Worm (Caenorhabditis elegans): ENCODE data around the gene C02E7.8.
"Not testable (repeated sequence)": the region's sequence is repeated elsewhere in the genome, so short reads cannot be mapped to it uniquely, and the experiment has no call there.

C02E7.8 gene

DNA sequence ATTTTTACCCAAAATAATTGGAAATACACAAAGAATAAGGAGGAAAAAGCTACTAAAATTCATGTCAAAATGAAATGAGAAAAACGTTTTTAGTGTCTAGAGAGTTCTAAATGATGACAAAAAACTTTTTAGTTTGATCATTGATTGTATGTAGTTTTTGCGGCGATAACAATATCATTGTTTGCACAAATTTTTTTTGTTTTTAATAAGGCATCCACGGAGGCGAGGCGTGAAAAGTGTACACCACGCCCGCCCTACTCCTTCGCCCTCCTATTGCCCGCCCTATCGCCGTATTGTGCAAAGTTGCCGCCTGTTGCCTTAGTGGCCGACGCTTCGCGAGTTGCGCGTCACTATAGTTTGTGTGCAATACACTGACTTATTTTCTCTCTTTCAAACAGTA is 20.6 kb downstream of the C02E7.8 start, which contains the start of gene ugt-10:
ugt-10 (minus strand) TSS at position 101 of the 400 bp plus-strand sequence.
- not testable (repeated sequence) for TF ChIP-seq efl-3 (GFP tag; optimal IDR thresholded peaks at IDR 0.05); ets-5 (GFP tag; IDR thresholded peaks at IDR 0.05); unc-62 (GFP tag; optimal IDR thresholded peaks at IDR 0.05)

DNA sequence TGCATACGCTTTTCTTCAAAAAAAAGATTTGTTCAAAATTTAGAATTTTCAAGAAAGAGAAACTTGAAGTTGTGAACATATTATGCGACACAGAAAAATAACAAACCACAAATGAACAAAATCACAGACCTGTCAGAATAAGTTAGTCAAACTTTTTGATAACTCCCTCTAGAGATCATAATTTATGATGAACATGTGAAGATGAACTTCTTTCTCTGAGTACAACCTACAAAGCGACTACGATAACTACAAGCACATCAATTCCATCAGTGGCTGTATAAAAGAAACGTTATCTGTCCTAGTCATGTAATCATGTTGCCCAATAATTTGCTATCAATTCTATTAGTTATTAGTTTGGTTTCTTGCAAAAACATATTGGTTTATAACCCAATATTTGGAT is 24.8 kb downstream of the C02E7.8 start, which contains the start of gene ugt-9:
ugt-9 (plus strand) TSS at position 305 of the 400 bp plus-strand sequence.
- TF ChIP-seq skn-1 (tag; optimal IDR thresholded peaks at IDR 0.05) (no peak), elt-3 (tag; optimal IDR thresholded peaks at IDR 0.05) (peak in 3 of 6 experiments; percentile 58 to 84 (median 61)), nhr-76 (tag; optimal IDR thresholded peaks at IDR 0.05) (peak; percentile 77), nhr-19 (GFP tag; conservative IDR thresholded peaks at IDR 0.05) (peak; percentile 36), nhr-20 (tag; optimal IDR thresholded peaks at IDR 0.05) (peak; percentile 72), snu-23 (GFP tag; optimal IDR thresholded peaks at IDR 0.05) (peak; percentile 34), nhr-85 (tag) (peak; percentile 84), tbx-2 (tag; optimal IDR thresholded peaks at IDR 0.05) (peak; percentile 41), nhr-71 (tag; optimal IDR thresholded peaks at IDR 0.05) (peak; percentile 57), lin-35 (GFP tag; optimal IDR thresholded peaks at IDR 0.05) (peak in 1 of 2 experiments; percentile 7), fkh-10 (GFP tag; optimal IDR thresholded peaks at IDR 0.05) (no peak), nhr-90 (tag; optimal IDR thresholded peaks at IDR 0.05; ENCODE audit: poor library complexity) (peak; percentile 39), lin-14 (GFP tag; optimal IDR thresholded peaks at IDR 0.05) (peak; percentile 32), F16B12.6 (tag; optimal IDR thresholded peaks at IDR 0.05) (no peak), unc-130 (tag; optimal IDR thresholded peaks at IDR 0.05) (no peak), nhr-77 (tag; optimal IDR thresholded peaks at IDR 0.05) (peak; percentile 22), efl-1 (optimal IDR thresholded peaks at IDR 0.05) (no peak), efl-1 (GFP tag; optimal IDR thresholded peaks at IDR 0.05 in 1 of 2) (peak in 1 of 2 experiments; percentile 32), sup-37 (GFP tag; optimal IDR thresholded peaks at IDR 0.05) (no peak)

DNA sequence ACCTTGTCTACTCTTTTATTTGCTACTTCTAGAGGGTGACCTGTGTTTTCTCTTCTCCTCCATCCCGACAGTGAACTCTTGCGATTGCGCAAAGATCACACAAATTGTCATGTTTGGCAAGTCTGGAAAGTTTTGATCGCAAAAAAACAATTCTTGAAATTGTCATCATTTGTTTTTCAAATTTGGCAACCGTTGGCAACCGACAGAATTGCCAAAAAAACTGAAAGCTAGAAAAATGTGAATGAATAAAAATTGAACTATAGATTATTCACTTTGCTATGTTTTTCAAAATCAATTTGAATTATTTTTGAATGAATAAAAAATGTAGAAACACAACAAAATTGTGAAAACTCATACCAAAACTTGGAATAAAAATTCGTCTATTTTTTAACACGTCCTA is 25.6 kb downstream of the C02E7.8 start, which contains the start of gene ugt-11:
ugt-11 (minus strand) TSS at position 101 of the 400 bp plus-strand sequence.
- TF ChIP-seq unc-30 (tag; optimal IDR thresholded peaks at IDR 0.05) (no peak), nhr-19 (GFP tag; conservative IDR thresholded peaks at IDR 0.05) (no peak)

DNA sequence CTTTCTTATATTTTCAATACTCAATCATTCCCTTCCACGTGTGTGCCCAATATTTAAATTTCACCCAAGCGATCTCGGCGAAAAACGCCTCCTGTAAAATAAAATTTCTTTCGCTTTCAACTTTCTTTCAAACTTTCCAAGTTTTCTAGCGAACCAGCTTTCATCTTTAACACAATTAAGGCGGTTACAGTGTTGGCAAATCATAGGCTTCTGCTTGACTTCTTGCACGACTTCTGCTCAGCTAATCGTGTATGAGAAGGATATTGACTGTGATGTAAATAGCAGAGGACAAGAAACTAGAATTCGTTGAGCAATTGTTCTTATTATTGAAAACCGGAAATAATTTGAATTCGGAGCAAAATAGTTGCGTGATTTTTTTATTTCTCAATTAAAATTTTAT is 29.3 kb downstream of the C02E7.8 start:
- TF ChIP-seq xbp-1 (tag; optimal IDR thresholded peaks at IDR 0.05) (no peak), irx-1 (tag; optimal IDR thresholded peaks at IDR 0.05) (no peak), jun-1 (tag; optimal IDR thresholded peaks at IDR 0.05) (no peak), lin-35 (GFP tag; optimal IDR thresholded peaks at IDR 0.05) (no peak), unc-30 (tag; optimal IDR thresholded peaks at IDR 0.05) (no peak)

DNA sequence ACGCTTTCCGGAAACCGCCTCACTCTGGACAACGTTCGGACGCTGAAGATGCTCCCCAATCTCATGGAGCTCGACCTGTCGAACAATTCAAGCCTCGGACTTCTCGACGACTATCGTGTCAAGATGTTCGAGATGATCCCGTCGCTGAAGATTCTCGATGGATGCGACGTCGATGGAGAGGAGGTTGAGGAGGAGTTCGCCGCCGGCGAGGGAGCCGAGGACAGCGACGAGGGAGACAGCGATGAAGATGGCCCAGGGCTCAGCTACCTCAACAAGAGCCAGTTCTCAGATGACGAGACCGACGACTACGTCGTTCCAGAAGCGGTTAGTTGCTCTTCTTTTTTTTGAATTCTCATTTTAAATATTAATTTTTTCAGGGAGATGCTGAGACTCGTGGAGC is 29.8 kb downstream of the C02E7.8 start:
- TF ChIP-seq unc-130 (tag; optimal IDR thresholded peaks at IDR 0.05), result no peak
- no peak for TF ChIP-seq C34B4.2 (tag; optimal IDR thresholded peaks at IDR 0.05)
- no peak for TF ChIP-seq irx-1 (tag; optimal IDR thresholded peaks at IDR 0.05)
- no peak for TF ChIP-seq efl-1 (optimal IDR thresholded peaks at IDR 0.05)
- peak in 1 of 2 experiments; percentile 15 for TF ChIP-seq efl-1 (GFP tag; optimal IDR thresholded peaks at IDR 0.05 in 1 of 2)
- no peak for TF ChIP-seq ceh-88 (GFP tag; IDR thresholded peaks at IDR 0.05)
- no peak for TF ChIP-seq mep-1 (tag; optimal IDR thresholded peaks at IDR 0.05)
- no peak for TF ChIP-seq nhr-77 (tag; optimal IDR thresholded peaks at IDR 0.05)
- no peak for TF ChIP-seq jun-1 (tag; optimal IDR thresholded peaks at IDR 0.05)

DNA sequence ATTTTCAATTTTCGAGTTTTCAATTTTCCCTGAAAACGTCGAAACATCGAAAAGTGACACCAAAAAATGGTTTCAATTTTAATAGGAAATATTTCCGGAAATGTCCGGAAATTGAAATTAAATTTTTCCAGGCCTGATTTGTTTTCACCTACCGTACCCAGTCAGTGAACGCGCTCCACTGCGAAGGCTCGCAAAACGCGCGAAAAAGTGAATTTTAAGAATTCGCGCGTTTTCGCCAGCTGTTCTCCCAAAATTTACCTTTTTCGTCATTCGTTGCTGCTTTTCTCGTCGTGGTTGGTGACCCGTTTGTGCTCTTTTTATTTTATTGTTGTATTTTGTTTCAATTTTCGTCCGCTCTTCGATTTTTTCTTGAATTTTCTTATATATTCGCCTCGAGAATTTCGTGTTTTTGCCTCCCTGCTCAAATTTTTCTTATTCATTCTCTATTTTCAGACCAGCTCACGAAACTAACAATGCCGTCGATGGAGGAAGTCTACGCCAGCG is 30.6 kb downstream of the C02E7.8 start, which contains the start of gene T19H12.2:
T19H12.2 (plus strand) TSS at position 454 of the 504 bp plus-strand sequence.
- no peak for TF ChIP-seq ceh-8 (GFP tag; optimal IDR thresholded peaks at IDR 0.05)
- no peak for TF ChIP-seq nhr-90 (tag; optimal IDR thresholded peaks at IDR 0.05; ENCODE audit: poor library complexity)
- TF ChIP-seq C04F5.9 (tag; optimal IDR thresholded peaks at IDR 0.05), result no peak
- TF ChIP-seq unc-130 (tag; optimal IDR thresholded peaks at IDR 0.05), result no peak
- peak; percentile 22 for TF ChIP-seq blmp-1 (tag; optimal IDR thresholded peaks at IDR 0.05)
- no peak for TF ChIP-seq F16B12.6 (tag; optimal IDR thresholded peaks at IDR 0.05)
- TF ChIP-seq lsy-2 (tag; optimal IDR thresholded peaks at IDR 0.05), result peak in 1 of 2 experiments; percentile 57
- no peak for TF ChIP-seq lin-13 (GFP tag; optimal IDR thresholded peaks at IDR 0.05)
